Worm (Caenorhabditis elegans): Measurements from ENCODE around the gene mtq-2.
"Not testable (repeated sequence)": the region's sequence is repeated elsewhere in the genome, so short reads cannot be mapped to it uniquely, and the experiment has no call there.

DNA sequence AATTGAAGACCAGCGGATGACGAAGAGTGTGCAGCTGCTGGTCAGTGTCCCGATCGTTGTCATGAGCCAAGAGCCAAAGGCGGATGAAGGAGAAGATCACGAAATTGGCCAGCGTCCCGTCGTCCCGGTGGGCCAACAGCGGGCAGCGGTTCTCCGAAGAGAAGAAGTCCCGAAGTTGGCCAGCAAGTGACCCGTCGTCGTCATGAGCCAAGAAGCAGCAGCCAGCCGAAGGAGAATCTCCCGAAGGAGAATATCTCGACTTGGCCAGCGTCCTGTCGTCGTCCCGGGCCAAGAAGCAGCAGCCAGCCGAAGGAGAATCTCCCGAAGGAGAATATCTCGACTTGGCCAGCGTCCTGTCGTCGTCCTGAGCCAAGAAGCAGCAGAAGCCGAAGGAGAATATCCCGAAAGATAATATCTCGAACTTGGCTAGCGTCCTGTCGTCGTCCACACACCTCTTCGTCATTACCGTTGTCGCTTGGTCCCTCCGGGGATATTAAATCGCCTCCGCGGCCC is 25.8 kb downstream of the mtq-2 start, which contains the start of gene C33C12.11:
- TF ChIP-seq lin-35 (GFP tag; optimal IDR thresholded peaks at IDR 0.05); unc-62 (GFP tag; optimal IDR thresholded peaks at IDR 0.05); lin-15B (tag; optimal IDR thresholded peaks at IDR 0.05); hlh-17 (GFP tag; optimal IDR thresholded peaks at IDR 0.05; ENCODE audit: borderline replicate concordance); nhr-19 (GFP tag; conservative IDR thresholded peaks at IDR 0.05); grh-1 (GFP tag; IDR thresholded peaks at IDR 0.05); fos-1 (tag; optimal IDR thresholded peaks at IDR 0.05); tbx-2 (tag; optimal IDR thresholded peaks at IDR 0.05); mep-1 (tag; optimal IDR thresholded peaks at IDR 0.05); lsy-2 (tag; optimal IDR thresholded peaks at IDR 0.05); lin-13 (GFP tag; optimal IDR thresholded peaks at IDR 0.05); ces-1 (GFP tag; optimal IDR thresholded peaks at IDR 0.05); mab-9 (GFP tag; IDR thresholded peaks at IDR 0.05): not testable (repeated sequence)

All from whole organism, L1 larva.